Fruit fly (Drosophila melanogaster): ENCODE results near the gene Ugt303B3.

The Ugt303B3 gene

dm6 chr3R:23511356-23511755 is 23.2 kb downstream of the Ugt303B3 start:
- TF ChIP-seq Myc (optimal IDR thresholded peaks at IDR 0.05) (no peak), Sin3A (optimal IDR thresholded peaks at IDR 0.05) (no peak), h (optimal IDR thresholded peaks at IDR 0.05) (no peak)

- no peak for TF ChIP-seq insv (optimal IDR thresholded peaks at IDR 0.05)
- TF ChIP-seq Myc (optimal IDR thresholded peaks at IDR 0.05) = no peak
- TF ChIP-seq ttk (optimal IDR thresholded peaks at IDR 0.05) = no peak
- TF ChIP-seq psq (optimal IDR thresholded peaks at IDR 0.05) = no peak
- TF ChIP-seq h (optimal IDR thresholded peaks at IDR 0.05) = no peak
- TF ChIP-seq Sin3A (optimal IDR thresholded peaks at IDR 0.05) = no peak
Observed at dm6 chr3R:23509408-23509940, 25.1 kb downstream of the Ugt303B3 start.

dm6 chr3R:23508304-23508703 is 26.3 kb downstream of the Ugt303B3 start:
- TF ChIP-seq Myc (optimal IDR thresholded peaks at IDR 0.05) = no peak
- no peak for TF ChIP-seq psq (optimal IDR thresholded peaks at IDR 0.05)
- TF ChIP-seq h (optimal IDR thresholded peaks at IDR 0.05) = no peak
- TF ChIP-seq insv (optimal IDR thresholded peaks at IDR 0.05) = no peak
- TF ChIP-seq Sin3A (optimal IDR thresholded peaks at IDR 0.05) = no peak
- TF ChIP-seq ttk (optimal IDR thresholded peaks at IDR 0.05) = no peak

DNA sequence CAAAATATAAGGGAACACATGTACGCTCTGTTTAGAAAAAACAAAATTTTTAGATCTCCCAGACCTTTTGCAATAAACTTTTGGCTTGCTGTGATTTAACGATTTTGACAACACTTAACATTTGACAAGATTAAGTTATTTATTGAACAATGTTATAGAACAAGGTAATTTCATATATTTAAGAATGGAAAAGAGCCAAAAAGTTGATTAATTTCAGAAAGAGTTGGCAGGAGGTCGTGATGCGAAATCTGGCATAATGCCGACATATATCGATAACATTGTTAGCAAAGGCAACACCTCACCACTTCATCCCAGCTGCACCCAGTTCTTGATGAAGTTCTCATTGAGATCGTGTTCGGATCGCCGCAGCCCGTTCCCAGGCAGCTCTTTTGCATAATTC is 27.2 kb downstream of the Ugt303B3 start, which contains the start of gene CG34289:
Gene CG34289, minus strand, starts transcription at position 101 of the 400 bp plus-strand sequence.
- TF ChIP-seq h (optimal IDR thresholded peaks at IDR 0.05) (no peak), insv (optimal IDR thresholded peaks at IDR 0.05) (no peak), ttk (optimal IDR thresholded peaks at IDR 0.05) (no peak), psq (optimal IDR thresholded peaks at IDR 0.05) (no peak), Myc (optimal IDR thresholded peaks at IDR 0.05) (no peak), Sin3A (optimal IDR thresholded peaks at IDR 0.05) (no peak)

dm6 chr3R:23504760-23505159 is 29.8 kb downstream of the Ugt303B3 start:
- TF ChIP-seq psq (optimal IDR thresholded peaks at IDR 0.05) = no peak
- TF ChIP-seq insv (optimal IDR thresholded peaks at IDR 0.05) = no peak
- no peak for TF ChIP-seq Myc (optimal IDR thresholded peaks at IDR 0.05)
- TF ChIP-seq Sin3A (optimal IDR thresholded peaks at IDR 0.05) = no peak
- no peak for TF ChIP-seq h (optimal IDR thresholded peaks at IDR 0.05)
- no peak for TF ChIP-seq ttk (optimal IDR thresholded peaks at IDR 0.05)

DNA sequence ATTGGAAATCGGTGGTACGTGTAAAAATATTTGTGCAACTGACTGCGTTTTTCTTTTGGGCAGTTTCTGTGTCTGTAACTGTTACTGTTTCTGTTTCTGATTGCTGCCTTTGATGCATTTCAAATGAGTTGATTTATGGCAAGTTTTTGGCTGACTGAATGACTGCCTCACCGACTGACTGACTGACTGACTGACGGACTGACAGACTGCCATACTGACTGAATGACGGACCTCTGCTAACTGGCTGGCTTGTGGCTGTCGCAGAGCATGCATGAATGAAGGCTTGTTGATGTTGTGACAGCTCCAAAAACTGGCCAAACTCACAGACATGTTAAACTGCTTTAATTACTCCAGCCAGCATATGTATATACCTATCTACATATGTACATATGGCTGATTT is 31.1 kb downstream of the Ugt303B3 start:
- TF ChIP-seq psq (optimal IDR thresholded peaks at IDR 0.05) (no peak), Myc (optimal IDR thresholded peaks at IDR 0.05) (no peak), Sin3A (optimal IDR thresholded peaks at IDR 0.05) (no peak), h (optimal IDR thresholded peaks at IDR 0.05) (no peak), ttk (optimal IDR thresholded peaks at IDR 0.05) (no peak), insv (optimal IDR thresholded peaks at IDR 0.05) (no peak)

DNA sequence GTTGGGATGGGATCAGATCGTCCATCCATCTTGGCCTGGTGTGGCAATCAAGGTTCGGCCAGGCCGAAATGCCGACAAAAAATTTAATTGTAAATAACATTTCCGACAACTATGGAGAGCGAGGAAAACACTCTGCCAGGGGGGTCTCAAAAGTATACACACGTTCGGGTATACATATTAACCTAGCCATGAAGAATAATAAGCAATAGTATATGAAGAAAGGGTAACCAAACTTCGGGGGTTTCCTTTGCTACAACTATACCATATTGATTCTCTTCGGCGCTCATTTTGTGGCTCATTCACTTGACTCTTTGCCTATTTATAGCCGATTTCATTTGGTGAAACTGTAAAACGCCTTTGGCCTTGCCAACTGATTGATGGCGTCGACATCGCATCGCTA is 37.3 kb downstream of the Ugt303B3 start:
- TF ChIP-seq Sin3A (optimal IDR thresholded peaks at IDR 0.05) = no peak
- TF ChIP-seq h (optimal IDR thresholded peaks at IDR 0.05) = no peak
- TF ChIP-seq Myc (optimal IDR thresholded peaks at IDR 0.05) = no peak
- TF ChIP-seq insv (optimal IDR thresholded peaks at IDR 0.05) = no peak
- TF ChIP-seq psq (optimal IDR thresholded peaks at IDR 0.05) = no peak
- no peak for TF ChIP-seq ttk (optimal IDR thresholded peaks at IDR 0.05)

DNA sequence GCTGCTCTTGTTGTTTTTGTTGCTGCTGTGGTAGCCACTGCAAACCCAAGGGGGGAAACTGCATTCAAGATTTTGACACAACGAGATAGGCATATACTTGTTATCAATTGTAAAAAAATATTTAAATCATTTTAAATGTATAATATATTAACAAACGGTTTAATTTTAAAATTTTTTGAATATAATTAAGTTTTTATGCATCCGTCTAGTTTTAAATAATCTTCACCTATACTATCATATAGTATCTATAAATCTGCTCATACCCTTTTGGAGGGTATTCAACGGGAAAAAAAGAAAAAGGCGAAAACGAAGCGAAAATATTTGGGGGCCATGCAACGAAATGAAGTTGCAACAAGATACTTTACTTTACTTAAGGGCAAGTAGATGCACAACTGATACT is 38.1 kb downstream of the Ugt303B3 start:
- no peak for TF ChIP-seq insv (optimal IDR thresholded peaks at IDR 0.05)

dm6 chr3R:23487201-23487600 is 47.4 kb downstream of the Ugt303B3 start, which contains the start of gene Ir94h:
Gene Ir94h (plus strand): TSS chr3R:23487501.
- TF ChIP-seq h (optimal IDR thresholded peaks at IDR 0.05) (no peak), insv (optimal IDR thresholded peaks at IDR 0.05) (no peak), Myc (optimal IDR thresholded peaks at IDR 0.05) (no peak), ttk (optimal IDR thresholded peaks at IDR 0.05) (no peak), psq (optimal IDR thresholded peaks at IDR 0.05) (no peak), Sin3A (optimal IDR thresholded peaks at IDR 0.05) (no peak)

DNA sequence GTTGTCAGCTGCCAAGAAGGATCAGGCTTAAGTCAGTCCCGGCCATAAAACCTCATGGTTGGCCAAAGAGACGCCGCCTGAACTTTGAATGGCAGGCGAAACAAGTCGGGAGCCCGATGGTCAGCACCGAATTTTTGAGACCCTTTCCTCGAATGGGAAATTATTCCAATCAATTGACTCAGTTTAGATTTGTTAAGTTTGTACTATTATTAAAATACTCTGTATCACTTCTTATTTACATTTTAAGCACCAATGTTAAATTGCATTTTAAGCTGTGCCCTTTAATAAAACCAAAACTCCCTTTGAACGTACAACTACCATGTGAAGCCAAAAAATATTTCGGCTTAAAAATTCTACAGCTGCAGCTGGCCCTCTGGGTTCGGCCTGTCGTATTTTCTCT is 47.8 kb downstream of the Ugt303B3 start:
- no peak for TF ChIP-seq h (optimal IDR thresholded peaks at IDR 0.05)

- no peak for TF ChIP-seq psq (optimal IDR thresholded peaks at IDR 0.05)
- TF ChIP-seq insv (optimal IDR thresholded peaks at IDR 0.05) = no peak
- TF ChIP-seq ttk (optimal IDR thresholded peaks at IDR 0.05) = no peak
- TF ChIP-seq h (optimal IDR thresholded peaks at IDR 0.05) = no peak
- no peak for TF ChIP-seq Sin3A (optimal IDR thresholded peaks at IDR 0.05)
- TF ChIP-seq Myc (optimal IDR thresholded peaks at IDR 0.05) = no peak
Observed at dm6 chr3R:23483563-23483962, 51.0 kb downstream of the Ugt303B3 start, which contains the start of gene Ir94g. Gene Ir94g (plus strand): TSS chr3R:23483863.

Data from Kc167 (cell line).